Worm (Caenorhabditis elegans) whole organism, early embryonic: ENCODE measurements around the gene oac-8.

Experiments
- B0310.2 ChIP-seq: sonication (generic microtip); optimal IDR thresholded peaks from 2 replicates; lab custom pipeline; 2016; ENCODE audit warnings: mild to moderate bottlenecking, missing genetic modification characterization, missing compliant biosample characterization
- F13C5.2 ChIP-seq: sonication (generic microtip); optimal IDR thresholded peaks from 2 replicates; lab custom pipeline; 2017; ENCODE audit warnings: mild to moderate bottlenecking, missing genetic modification characterization, inconsistent platforms, missing compliant biosample characterization
- aly-1 ChIP-seq: sonication (generic microtip); optimal IDR thresholded peaks from 2 replicates; lab custom pipeline; 2016; ENCODE audit warnings: missing genetic modification characterization, missing compliant biosample characterization
- ama-1 ChIP-seq: fragments of 150-350 bp; optimal IDR thresholded peaks from 2 replicates; lab custom pipeline; 2014
- ceh-13 ChIP-seq: fragments of 200-800 bp; sonication (Bioruptor generic); optimal IDR thresholded peaks from 2 replicates; lab custom pipeline; 2018; ENCODE audit warnings: mild to moderate bottlenecking, missing genetic modification characterization, missing compliant biosample characterization
- ceh-36 ChIP-seq: sonication (generic microtip); optimal IDR thresholded peaks from 2 replicates; lab custom pipeline; 2016; ENCODE audit warnings: missing genetic modification characterization, inconsistent platforms, missing compliant biosample characterization
- ets-7 ChIP-seq: sonication (generic microtip); optimal IDR thresholded peaks from 2 replicates; lab custom pipeline; 2016; ENCODE audit warnings: missing genotype, missing genetic modification characterization, missing compliant biosample characterization
- flt-1 ChIP-seq: fragments of 200-800 bp; sonication (Bioruptor generic); IDR thresholded peaks from 2 replicates; pipeline ENCODE4 v1.3.6; 2022; ENCODE audit warnings: missing genetic modification characterization, missing compliant biosample characterization
- hmbx-1 ChIP-seq: sonication (generic microtip); optimal IDR thresholded peaks from 2 replicates; lab custom pipeline; 2016; ENCODE audit warnings: mild to moderate bottlenecking, missing genetic modification characterization, missing compliant biosample characterization
- hmg-4 ChIP-seq: fragments of 200-800 bp; sonication (Bioruptor generic); optimal IDR thresholded peaks from 2 replicates; lab custom pipeline; 2018; ENCODE audit warnings: mild to moderate bottlenecking, missing genetic modification characterization, missing compliant biosample characterization
- hnd-1 ChIP-seq: sonication (generic microtip); optimal IDR thresholded peaks from 2 replicates; lab custom pipeline; 2016; ENCODE audit warnings: missing genetic modification characterization, missing compliant biosample characterization
- pes-1 ChIP-seq: fragments of 200-800 bp; sonication (Bioruptor generic); IDR thresholded peaks from 2 replicates; pipeline ENCODE4 v1.3.6; 2022; ENCODE audit warnings: missing genetic modification reagents, missing genetic modification characterization, missing compliant biosample characterization
- scrt-1 ChIP-seq: fragments of 200-800 bp; sonication (Bioruptor generic); IDR thresholded peaks from 2 replicates; pipeline ENCODE4 v1.3.6; 2022; ENCODE audit warnings: missing genetic modification characterization, missing compliant biosample characterization
- sea-1 ChIP-seq: fragments of 200-800 bp; sonication (Bioruptor generic); conservative IDR thresholded peaks from 2 replicates; pipeline ENCODE4 v1.3.6; 2022; ENCODE audit warnings: missing genetic modification characterization, missing compliant biosample characterization
- tbx-11 ChIP-seq: fragments of 200-800 bp; sonication (Bioruptor generic); IDR thresholded peaks from 2 replicates; pipeline ENCODE4 v1.3.6; 2022; ENCODE audit warnings: missing genetic modification characterization, missing compliant biosample characterization
- tbx-37 ChIP-seq: fragments of 200-800 bp; sonication (Bioruptor generic); conservative IDR thresholded peaks from 2 replicates; pipeline ENCODE4 v1.3.6; 2022; ENCODE audit warnings: missing genetic modification reagents, missing genetic modification characterization, missing compliant biosample characterization
- tra-4 ChIP-seq: sonication (generic microtip); optimal IDR thresholded peaks from 2 replicates; lab custom pipeline; 2017; ENCODE audit warnings: missing genetic modification characterization, missing compliant biosample characterization

oac-8 gene

ce11 chrIV:10574471-10574870, 9.9 kb upstream of the oac-8 start:
- TF ChIP-seq scrt-1 (no peak), sea-1 (GFP tag; lab: Robert Waterston, UW) (no peak), ama-1 (lab: Kevin White, UChicago) (no peak), tra-4 (tag; lab: Kevin White, UChicago) (no peak), flt-1 (GFP tag; lab: Robert Waterston, UW) (no peak), ceh-36 (no peak), F13C5.2 (tag; lab: Kevin White, UChicago) (no peak), hmg-4 (GFP tag; lab: Kevin White, UChicago) (no peak), tbx-11 (GFP tag; lab: Robert Waterston, UW) (no peak), B0310.2 (tag; lab: Kevin White, UChicago) (no peak)

ce11 chrIV:10576050-10576449, 8.3 kb upstream of the oac-8 start, which contains the start of gene efn-2:
Gene efn-2, plus strand, starts transcription at chrIV:10576350.
- no peak for TF ChIP-seq hnd-1 (tag; lab: Kevin White, UChicago)

- TF ChIP-seq ceh-36 (no peak), flt-1 (GFP tag; lab: Robert Waterston, UW) (no peak), scrt-1 (no peak), aly-1 (no peak), F13C5.2 (tag; lab: Kevin White, UChicago) (no peak), hmg-4 (GFP tag; lab: Kevin White, UChicago) (no peak), B0310.2 (tag; lab: Kevin White, UChicago) (no peak), hmbx-1 (no peak), tra-4 (tag; lab: Kevin White, UChicago) (no peak)
Measured at ce11 chrIV:10576624-10577023, 7.7 kb upstream of the oac-8 start.

- TF ChIP-seq pes-1 (no peak), B0310.2 (tag; lab: Kevin White, UChicago) (no peak), scrt-1 (no peak), sea-1 (GFP tag; lab: Robert Waterston, UW) (no peak), flt-1 (GFP tag; lab: Robert Waterston, UW) (no peak), tbx-37 (GFP tag; lab: Robert Waterston, UW) (no peak), ets-7 (tag; lab: Kevin White, UChicago) (no peak), hmg-4 (GFP tag; lab: Kevin White, UChicago) (no peak), ama-1 (lab: Kevin White, UChicago) (no peak), aly-1 (no peak), ceh-13 (GFP tag; lab: Kevin White, UChicago) (no peak), ceh-36 (no peak), F13C5.2 (tag; lab: Kevin White, UChicago) (no peak), hnd-1 (tag; lab: Kevin White, UChicago) (no peak), tbx-11 (GFP tag; lab: Robert Waterston, UW) (no peak), hmbx-1 (no peak), tra-4 (tag; lab: Kevin White, UChicago) (no peak)
Measured at ce11 chrIV:10577600-10577999, 6.7 kb upstream of the oac-8 start.

ce11 chrIV:10578367-10578766, 6.0 kb upstream of the oac-8 start, which contains the start of gene lgc-43:
Gene lgc-43, plus strand, starts transcription at chrIV:10578667.
- TF ChIP-seq ama-1 (lab: Kevin White, UChicago) (no peak), tbx-37 (GFP tag; lab: Robert Waterston, UW) (no peak)

- TF ChIP-seq ceh-13 (GFP tag; lab: Kevin White, UChicago) (no peak), flt-1 (GFP tag; lab: Robert Waterston, UW) (no peak), hmbx-1 (no peak), pes-1 (no peak), tra-4 (tag; lab: Kevin White, UChicago) (no peak), ama-1 (lab: Kevin White, UChicago) (no peak), B0310.2 (tag; lab: Kevin White, UChicago) (no peak), F13C5.2 (tag; lab: Kevin White, UChicago) (no peak), hnd-1 (tag; lab: Kevin White, UChicago) (no peak)
Measured at ce11 chrIV:10589072-10589471, 4.7 kb downstream of the oac-8 start, which contains the start of gene C43F9.4. Gene C43F9.4, minus strand, starts transcription at chrIV:10589172.

ce11 chrIV:10590649-10591048, 6.3 kb downstream of the oac-8 start, which contains the start of the genes C43F9.5 and nkb-2:
Gene C43F9.5, minus strand, starts transcription at chrIV:10590749.
Gene nkb-2, plus strand, starts transcription at chrIV:10590925.
- no peak for TF ChIP-seq ets-7 (tag; lab: Kevin White, UChicago)
- TF ChIP-seq ceh-13 (GFP tag; lab: Kevin White, UChicago): no peak
- no peak for TF ChIP-seq ceh-36
- no peak for TF ChIP-seq B0310.2 (tag; lab: Kevin White, UChicago)
- no peak for TF ChIP-seq ama-1 (lab: Kevin White, UChicago)
- TF ChIP-seq hmbx-1: no peak
- TF ChIP-seq tbx-37 (GFP tag; lab: Robert Waterston, UW): no peak
- TF ChIP-seq tra-4 (tag; lab: Kevin White, UChicago): no peak
- TF ChIP-seq F13C5.2 (tag; lab: Kevin White, UChicago): no peak
- no peak for TF ChIP-seq hnd-1 (tag; lab: Kevin White, UChicago)
- no peak for TF ChIP-seq tbx-11 (GFP tag; lab: Robert Waterston, UW)
- TF ChIP-seq sea-1 (GFP tag; lab: Robert Waterston, UW): no peak

ce11 chrIV:10593570-10593969, 9.2 kb downstream of the oac-8 start, which contains the start of gene C43F9.7:
Gene C43F9.7, minus strand, starts transcription at chrIV:10593670.
- TF ChIP-seq F13C5.2 (tag; lab: Kevin White, UChicago): no peak
- TF ChIP-seq hnd-1 (tag; lab: Kevin White, UChicago): no peak
- no peak for TF ChIP-seq aly-1
- no peak for TF ChIP-seq pes-1
- no peak for TF ChIP-seq tbx-11 (GFP tag; lab: Robert Waterston, UW)
- TF ChIP-seq tbx-37 (GFP tag; lab: Robert Waterston, UW): no peak
- TF ChIP-seq hmbx-1: no peak
- TF ChIP-seq flt-1 (GFP tag; lab: Robert Waterston, UW): no peak
- no peak for TF ChIP-seq sea-1 (GFP tag; lab: Robert Waterston, UW)
- no peak for TF ChIP-seq ama-1 (lab: Kevin White, UChicago)
- no peak for TF ChIP-seq ets-7 (tag; lab: Kevin White, UChicago)
- no peak for TF ChIP-seq B0310.2 (tag; lab: Kevin White, UChicago)
- TF ChIP-seq ceh-36: no peak
- TF ChIP-seq tra-4 (tag; lab: Kevin White, UChicago): no peak
- no peak for TF ChIP-seq scrt-1
- no peak for TF ChIP-seq ceh-13 (GFP tag; lab: Kevin White, UChicago)
- no peak for TF ChIP-seq hmg-4 (GFP tag; lab: Kevin White, UChicago)
